Worm (Caenorhabditis elegans): ENCODE data around the gene F28C6.9.

- no peak for TF ChIP-seq ceh-13 (GFP tag; optimal IDR thresholded peaks at IDR 0.05)
- TF ChIP-seq aly-1 (tag; optimal IDR thresholded peaks at IDR 0.05), result no peak
- TF ChIP-seq ama-1 (optimal IDR thresholded peaks at IDR 0.05), result no peak
- no peak for TF ChIP-seq flt-1 (GFP tag; IDR thresholded peaks at IDR 0.05)
- TF ChIP-seq hmg-4 (GFP tag; optimal IDR thresholded peaks at IDR 0.05), result no peak
- TF ChIP-seq hnd-1 (tag; optimal IDR thresholded peaks at IDR 0.05), result no peak
- TF ChIP-seq B0310.2 (tag; optimal IDR thresholded peaks at IDR 0.05), result no peak
- TF ChIP-seq tbx-37 (GFP tag; conservative IDR thresholded peaks at IDR 0.05), result no peak
- no peak for TF ChIP-seq scrt-1 (GFP tag; IDR thresholded peaks at IDR 0.05)
- TF ChIP-seq ets-7 (tag; optimal IDR thresholded peaks at IDR 0.05), result no peak
These were observed 32.4 kb downstream of the F28C6.9 start, which contains the start of gene F54C9.9 for ce11 chrII:8577509-8578099.

Measured in whole organism, early embryonic.